Worm (Caenorhabditis elegans) whole organism, L1 larva: Measurements from ENCODE around the gene sru-7.

Source experiments
- blmp-1 ChIP-seq: fragments of 150-350 bp; optimal IDR thresholded peaks from 2 replicates; lab custom pipeline; 2014; ENCODE audit warnings: missing biosample characterization, missing genetic modification characterization
- ceh-88 ChIP-seq: fragments of 200-800 bp; sonication (Bioruptor generic); IDR thresholded peaks from 2 replicates; pipeline ENCODE4 v1.3.6; 2022; ENCODE audit warnings: missing genetic modification characterization, missing compliant biosample characterization
- ets-5 ChIP-seq: fragments of 200-800 bp; sonication (Bioruptor generic); IDR thresholded peaks from 2 replicates; pipeline ENCODE4 v1.3.6; 2022; ENCODE audit warnings: missing genetic modification characterization, missing compliant biosample characterization
- isw-1 ChIP-seq: fragments of 200-800 bp; sonication (Bioruptor generic); IDR thresholded peaks from 2 replicates; pipeline ENCODE4 v1.3.6; 2022; ENCODE audit warnings: missing genetic modification characterization, missing compliant biosample characterization
- lsy-2 ChIP-seq, 2 experiments: fragments of 150-350 bp; optimal IDR thresholded peaks; 2 replicates each; lab custom pipeline; 2014; ENCODE audit warnings: missing biosample characterization in 2 of 2, missing genetic modification characterization in 2 of 2
- mdl-1 ChIP-seq, 2 experiments: fragments of 150-350 bp; optimal IDR thresholded peaks; 2 replicates each; lab custom pipeline; 2014 to 2017; ENCODE audit warnings: missing biosample characterization in 2 of 2, missing genetic modification characterization in 2 of 2, inconsistent platforms in 1 of 2
- nhr-90 ChIP-seq: sonication (generic microtip); optimal IDR thresholded peaks from 2 replicates; lab custom pipeline; 2016; ENCODE audit warnings: mild to moderate bottlenecking, missing genetic modification characterization, missing compliant biosample characterization; ENCODE audit not compliant: poor library complexity
- snpc-4 ChIP-seq: fragments of 150-350 bp; optimal IDR thresholded peaks from 2 replicates; lab custom pipeline; 2014; ENCODE audit warnings: missing biosample characterization, missing genetic modification characterization
- unc-62 ChIP-seq: fragments of 150-350 bp; optimal IDR thresholded peaks from 2 replicates; lab custom pipeline; 2014; ENCODE audit warnings: missing biosample characterization, missing genetic modification reagents, missing genetic modification characterization
- ztf-4 ChIP-seq: fragments of 150-350 bp; optimal IDR thresholded peaks from 2 replicates; lab custom pipeline; 2014; ENCODE audit warnings: missing biosample characterization, missing genetic modification characterization

- TF ChIP-seq ets-5 (GFP tag; lab: Robert Waterston, UW) (no peak), isw-1 (GFP tag; lab: Robert Waterston, UW) (no peak), mdl-1 (tag; optimal IDR thresholded peaks at IDR 0.05; lab: Kevin White, UChicago) (no peak), nhr-90 (no peak), ztf-4 (tag; lab: Kevin White, UChicago) (no peak), lsy-2 (tag; optimal IDR thresholded peaks at IDR 0.05; lab: Kevin White, UChicago) (no peak), snpc-4 (tag; lab: Kevin White, UChicago) (no peak), ceh-88 (GFP tag; lab: Robert Waterston, UW) (no peak), unc-62 (no peak), blmp-1 (tag; lab: Kevin White, UChicago) (no peak)
These were observed 3.9 kb downstream of the sru-7 start, which contains the start of gene C28C12.12 for ce11 chrIV:8496263-8496662.
